Worm (Caenorhabditis elegans) whole organism, L1 larva: Measurements from ENCODE around the gene F58F12.4.

Experiments used
- C16A3.4 ChIP-seq: fragments of 150-350 bp; optimal IDR thresholded peaks from 2 replicates; lab custom pipeline; 2014; ENCODE audit warnings: missing biosample characterization, missing genetic modification characterization
- lin-35 ChIP-seq, 2 experiments: fragments of 150-350 bp; optimal IDR thresholded peaks; 2 replicates each; lab custom pipeline; 2014; ENCODE audit warnings: missing biosample characterization in 2 of 2, missing genetic modification characterization in 2 of 2, missing genetic modification reagents in 2 of 2
- nhr-11 ChIP-seq: fragments of 150-350 bp; optimal IDR thresholded peaks from 2 replicates; lab custom pipeline; 2014; ENCODE audit warnings: missing biosample characterization, missing genetic modification characterization
- snpc-4 ChIP-seq: fragments of 150-350 bp; optimal IDR thresholded peaks from 2 replicates; lab custom pipeline; 2014; ENCODE audit warnings: missing biosample characterization, missing genetic modification characterization

DNA sequence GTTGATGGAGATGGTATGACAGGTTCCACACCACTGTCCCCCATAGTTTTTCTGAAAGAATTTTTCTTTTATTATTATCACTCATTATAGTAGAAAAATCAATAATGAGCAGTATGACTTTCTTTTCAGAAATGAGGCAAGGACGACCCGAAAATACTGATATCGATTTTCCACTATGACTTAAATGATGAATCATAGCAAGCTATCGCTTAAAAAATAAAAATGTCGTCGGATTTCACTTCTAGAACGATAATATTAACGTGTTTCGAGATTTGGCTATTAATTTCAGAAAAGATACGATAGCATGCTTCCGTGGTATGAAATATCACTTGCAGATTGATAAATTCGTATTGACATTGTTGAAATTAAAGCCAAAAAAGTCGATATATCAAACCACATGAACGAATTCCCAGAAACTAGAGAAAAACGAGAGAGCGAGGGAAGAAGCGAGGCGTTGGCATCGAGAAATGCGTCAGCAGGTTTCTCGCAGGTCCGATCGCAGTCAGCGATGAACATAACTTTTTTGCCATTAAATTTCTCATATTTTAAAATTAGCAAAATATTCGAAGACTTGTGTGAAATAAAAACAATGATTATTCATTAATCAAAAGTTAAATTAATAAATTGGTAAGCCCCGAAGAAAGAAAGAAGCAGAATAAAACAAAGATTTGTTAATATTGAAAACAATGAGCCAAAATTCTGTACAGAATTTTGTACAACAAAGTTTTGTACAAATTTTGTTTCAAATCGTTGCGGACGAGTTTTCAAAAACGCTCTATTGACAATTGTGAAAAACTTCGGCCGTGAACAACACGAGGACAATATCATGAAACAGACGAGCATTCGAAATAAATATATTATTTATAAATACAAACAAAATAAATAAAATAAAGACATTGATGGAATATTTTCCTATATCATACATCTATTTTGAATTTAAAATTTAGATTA is 30.9 kb upstream of the F58F12.4 start, which contains the start of gene C32D5.11:
- TF ChIP-seq snpc-4 (tag; lab: Kevin White, UChicago): peak; percentile 16
- peak; percentile 90 for TF ChIP-seq C16A3.4 (tag; lab: Kevin White, UChicago)
- peak; percentile 80 to 86 for TF ChIP-seq lin-35 (GFP tag; optimal IDR thresholded peaks at IDR 0.05; lab: Kevin White, UChicago)
- TF ChIP-seq nhr-11 (tag; lab: Kevin White, UChicago): no peak
